Worm (Caenorhabditis elegans): ENCODE results near the gene egl-3.

DNA sequence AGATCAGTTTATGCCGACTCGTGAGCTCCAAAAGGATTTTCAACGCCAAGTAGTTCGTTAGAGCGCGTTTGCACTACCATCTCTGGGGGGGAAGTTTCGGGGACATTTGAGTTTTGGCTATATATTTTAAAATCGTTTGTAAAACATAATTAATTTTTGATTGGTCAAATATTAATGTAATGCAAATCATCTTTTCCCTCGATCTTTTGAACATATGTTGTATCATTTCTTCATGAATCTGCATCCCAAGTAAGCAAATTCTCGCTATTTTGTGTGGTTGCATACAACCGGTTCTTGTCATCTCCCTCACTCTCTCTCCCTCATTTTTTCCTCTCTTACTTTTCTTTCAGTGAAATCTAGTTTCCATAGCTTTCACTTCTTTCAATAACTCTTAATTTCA lies 4.6 kb upstream of the egl-3 start:
- no peak for TF ChIP-seq tab-1 (GFP tag; IDR thresholded peaks at IDR 0.05)
- TF ChIP-seq flt-1 (GFP tag; IDR thresholded peaks at IDR 0.05), result no peak
- TF ChIP-seq ztf-29 (GFP tag; IDR thresholded peaks at IDR 0.05), result no peak
- TF ChIP-seq cog-1 (tag; optimal IDR thresholded peaks at IDR 0.05), result peak; percentile 46
- no peak for TF ChIP-seq klf-2 (GFP tag; conservative IDR thresholded peaks at IDR 0.05)
- no peak for TF ChIP-seq T22C8.4 (GFP tag; IDR thresholded peaks at IDR 0.05)
